Worm (Caenorhabditis elegans) whole organism, L4/young adult: ENCODE data around the gene B0395.3.

ENCODE experiments used
- W03F9.2 ChIP-seq: fragments of 150-350 bp; optimal IDR thresholded peaks from 2 replicates; lab custom pipeline; 2014; ENCODE audit warnings: missing biosample characterization, missing genetic modification characterization
- him-1 ChIP-seq: sonication (generic microtip); optimal IDR thresholded peaks from 2 replicates; lab custom pipeline; 2016; ENCODE audit warnings: missing genotype, missing genetic modification reagents, missing genetic modification characterization, missing compliant biosample characterization

DNA sequence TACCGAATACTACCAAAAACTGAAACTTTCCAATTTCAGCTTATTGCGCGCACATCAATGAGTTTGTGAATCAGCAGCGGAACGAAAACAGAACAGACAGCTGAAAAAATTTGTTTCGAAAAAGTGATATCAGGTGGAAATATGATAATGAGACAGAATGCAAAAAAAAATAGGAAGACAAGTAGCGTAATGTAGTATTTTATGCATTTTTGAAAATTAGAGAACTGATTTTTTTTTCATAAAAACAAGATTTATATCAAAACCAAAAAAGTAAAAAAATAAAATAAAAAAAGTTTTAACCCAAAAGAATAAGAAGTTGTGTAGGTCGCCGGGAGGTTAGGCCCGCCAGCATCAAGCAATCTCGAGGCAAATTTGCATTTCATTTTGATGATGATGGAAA lies 33.5 kb downstream of the B0395.3 start, which contains the start of gene C09G1.4:
- TF ChIP-seq him-1 (tag; lab: Kevin White, UChicago) (no peak), W03F9.2 (tag; lab: Kevin White, UChicago) (no peak)
